Worm (Caenorhabditis elegans) whole organism, young adult: ENCODE measurements around the gene C03B8.3.

Source experiments
- B0035.1 ChIP-seq: sonication (generic microtip); optimal IDR thresholded peaks from 2 replicates; lab custom pipeline; 2016; ENCODE audit warnings: missing genetic modification characterization, mild to moderate bottlenecking, missing compliant biosample characterization, missing genotype, missing genetic modification reagents
- C06A6.2 ChIP-seq: fragments of 200-800 bp; sonication (Bioruptor generic); conservative IDR thresholded peaks from 2 replicates; pipeline ENCODE4 v1.3.6; 2022; ENCODE audit warnings: missing genetic modification characterization, missing compliant biosample characterization
- F10E7.11 ChIP-seq: sonication (generic microtip); optimal IDR thresholded peaks from 2 replicates; lab custom pipeline; 2017; ENCODE audit warnings: mild to moderate bottlenecking, missing genetic modification characterization, moderate library complexity, missing compliant biosample characterization
- F39B2.1 ChIP-seq: fragments of 200-800 bp; sonication (Bioruptor generic); IDR thresholded peaks from 2 replicates; pipeline ENCODE4 v1.3.6; 2022; ENCODE audit warnings: missing genetic modification reagents, missing genetic modification characterization, missing compliant biosample characterization
- ZK185.1 ChIP-seq: sonication (generic microtip); optimal IDR thresholded peaks from 2 replicates; lab custom pipeline; 2016; ENCODE audit warnings: mild to moderate bottlenecking, missing genetic modification characterization, missing compliant biosample characterization; ENCODE audit not compliant: poor library complexity, severe bottlenecking
- aptf-2 ChIP-seq: fragments of 200-800 bp; sonication (Bioruptor generic); conservative IDR thresholded peaks from 2 replicates; pipeline ENCODE4 v1.3.6; 2022; ENCODE audit warnings: missing genetic modification reagents, missing genetic modification characterization, missing compliant biosample characterization
- attf-5 ChIP-seq: fragments of 200-800 bp; sonication (Bioruptor generic); optimal IDR thresholded peaks from 2 replicates; lab custom pipeline; 2018; ENCODE audit warnings: mild to moderate bottlenecking, missing genetic modification characterization, missing compliant biosample characterization
- attf-6 ChIP-seq: fragments of 200-800 bp; sonication (Bioruptor generic); IDR thresholded peaks from 2 replicates; pipeline ENCODE4 v1.3.6; 2022; ENCODE audit warnings: missing genetic modification reagents, missing genetic modification characterization, missing compliant biosample characterization
- bed-2 ChIP-seq: fragments of 200-800 bp; sonication (Bioruptor generic); IDR thresholded peaks from 2 replicates; pipeline ENCODE4 v1.3.6; 2022; ENCODE audit warnings: missing genetic modification reagents, missing genetic modification characterization, missing compliant biosample characterization
- ccch-3 ChIP-seq: fragments of 200-800 bp; sonication (Bioruptor generic); optimal IDR thresholded peaks from 2 replicates; lab custom pipeline; 2018; ENCODE audit warnings: mild to moderate bottlenecking, missing genetic modification characterization, missing compliant biosample characterization
- cebp-2 ChIP-seq: fragments of 200-800 bp; sonication (Bioruptor generic); IDR thresholded peaks from 2 replicates; pipeline ENCODE4 v1.3.6; 2022; ENCODE audit warnings: missing genetic modification characterization, missing compliant biosample characterization
- ceh-100 ChIP-seq: fragments of 200-800 bp; sonication (Bioruptor generic); IDR thresholded peaks from 2 replicates; pipeline ENCODE4 v1.3.6; 2022; ENCODE audit warnings: missing genetic modification reagents, missing genetic modification characterization, missing compliant biosample characterization
- ceh-27 ChIP-seq: fragments of 200-800 bp; sonication (Bioruptor generic); optimal IDR thresholded peaks from 2 replicates; lab custom pipeline; 2018; ENCODE audit warnings: mild to moderate bottlenecking, missing genetic modification characterization, moderate library complexity, missing compliant biosample characterization
- chd-7 ChIP-seq: sonication (generic microtip); optimal IDR thresholded peaks from 2 replicates; lab custom pipeline; 2016; ENCODE audit warnings: mild to moderate bottlenecking, missing genetic modification characterization, moderate library complexity, missing compliant biosample characterization
- die-1 ChIP-seq: sonication (generic microtip); optimal IDR thresholded peaks from 2 replicates; lab custom pipeline; 2016; ENCODE audit warnings: missing genotype, mild to moderate bottlenecking, missing genetic modification characterization, missing compliant biosample characterization
- efl-1 ChIP-seq: fragments of 150-350 bp; optimal IDR thresholded peaks from 2 replicates; lab custom pipeline; 2014; ENCODE audit warnings: missing biosample characterization, missing genetic modification reagents, missing genetic modification characterization
- egl-44 ChIP-seq: fragments of 200-800 bp; sonication (Bioruptor generic); IDR thresholded peaks from 2 replicates; pipeline ENCODE4 v1.3.6; 2022; ENCODE audit warnings: missing genetic modification reagents, missing genetic modification characterization, missing compliant biosample characterization
- egrh-3 ChIP-seq: fragments of 200-800 bp; sonication (Bioruptor generic); IDR thresholded peaks from 2 replicates; pipeline ENCODE4 v1.3.6; 2022; ENCODE audit warnings: missing genetic modification reagents, missing genetic modification characterization, missing compliant biosample characterization
- hsf-1 ChIP-seq: fragments of 200-800 bp; sonication (Bioruptor generic); IDR thresholded peaks from 2 replicates; pipeline ENCODE4 v1.3.6; 2022; ENCODE audit warnings: missing genetic modification reagents, missing genetic modification characterization, missing compliant biosample characterization
- lag-1 ChIP-seq: fragments of 200-800 bp; sonication (Bioruptor generic); IDR thresholded peaks from 2 replicates; pipeline ENCODE4 v1.3.6; 2022; ENCODE audit warnings: missing genetic modification reagents, missing genetic modification characterization, missing compliant biosample characterization
- let-607 ChIP-seq, 2 experiments: fragments of 200-800 bp in 1 of 2; sonication (Bioruptor generic) in 1 of 2; sonication (generic microtip) in 1 of 2; optimal IDR thresholded peaks; 2 replicates each; lab custom pipeline; 2016 to 2018; ENCODE audit warnings: mild to moderate bottlenecking in 2 of 2, missing compliant biosample characterization in 2 of 2, missing genetic modification characterization in 2 of 2, moderate library complexity in 2 of 2, missing genotype in 1 of 2
- madf-8 ChIP-seq: fragments of 200-800 bp; sonication (Bioruptor generic); conservative IDR thresholded peaks from 2 replicates; pipeline ENCODE4 v1.3.6; 2022; ENCODE audit warnings: missing genetic modification reagents, missing genetic modification characterization, missing compliant biosample characterization
- mes-4 ChIP-seq: sonication (generic microtip); optimal IDR thresholded peaks from 2 replicates; lab custom pipeline; 2016; ENCODE audit warnings: missing genotype, missing genetic modification characterization, missing compliant biosample characterization
- nfya-1 ChIP-seq: sonication (generic microtip); optimal IDR thresholded peaks from 2 replicates; lab custom pipeline; 2017; ENCODE audit warnings: antibody characterized with exemption, missing compliant biosample characterization, missing genetic modification characterization, borderline replicate concordance; ENCODE audit not compliant: insufficient read depth
- nfya-2 ChIP-seq: fragments of 200-800 bp; sonication (Bioruptor generic); IDR thresholded peaks from 2 replicates; pipeline ENCODE4 v1.3.6; 2022; ENCODE audit warnings: missing genetic modification reagents, missing genetic modification characterization, missing compliant biosample characterization
- nhr-120 ChIP-seq: fragments of 200-800 bp; sonication (Bioruptor generic); IDR thresholded peaks from 2 replicates; pipeline ENCODE4 v1.3.6; 2022; ENCODE audit warnings: missing genetic modification characterization, missing compliant biosample characterization
- nhr-80 ChIP-seq: sonication (generic microtip); optimal IDR thresholded peaks from 2 replicates; lab custom pipeline; 2016; ENCODE audit warnings: missing genetic modification characterization, missing compliant biosample characterization
- nhr-90 ChIP-seq: sonication (generic microtip); optimal IDR thresholded peaks from 2 replicates; lab custom pipeline; 2016; ENCODE audit warnings: missing genotype, mild to moderate bottlenecking, missing genetic modification characterization, missing compliant biosample characterization
- rec-8 ChIP-seq, 2 experiments: sonication (generic microtip); optimal IDR thresholded peaks; 2 replicates each; lab custom pipeline; 2016; ENCODE audit warnings: mild to moderate bottlenecking in 2 of 2, missing genetic modification characterization in 2 of 2, missing genetic modification reagents in 2 of 2, missing genotype in 2 of 2, missing biosample characterization in 1 of 2, missing compliant biosample characterization in 1 of 2, moderate library complexity in 1 of 2
- rpc-1 ChIP-seq, 2 experiments: fragments of 150-350 bp in 1 of 2; sonication (generic microtip) in 1 of 2; optimal IDR thresholded peaks; 2 replicates each; lab custom pipeline; 2014 to 2018; ENCODE audit warnings: missing biosample characterization in 1 of 2, missing genetic modification characterization in 1 of 2, missing genetic modification reagents in 1 of 2, missing genotype in 1 of 2
- sdz-38 ChIP-seq: sonication (generic microtip); optimal IDR thresholded peaks from 2 replicates; lab custom pipeline; 2016; ENCODE audit warnings: missing genotype, missing genetic modification characterization, missing compliant biosample characterization
- snpc-1.1 ChIP-seq: sonication (generic microtip); optimal IDR thresholded peaks from 2 replicates; lab custom pipeline; 2017; ENCODE audit warnings: missing genetic modification characterization, mild to moderate bottlenecking, missing compliant biosample characterization, antibody characterized with exemption, moderate library complexity, missing genotype, missing genetic modification reagents; ENCODE audit not compliant: insufficient read depth
- snpc-3.4 ChIP-seq: sonication (generic microtip); optimal IDR thresholded peaks from 2 replicates; lab custom pipeline; 2017; ENCODE audit warnings: missing genetic modification characterization, mild to moderate bottlenecking, missing compliant biosample characterization, antibody characterized with exemption, moderate library complexity, missing genotype, missing genetic modification reagents
- snpc-4 ChIP-seq, 5 experiments: fragments of 150-350 bp in 1 of 5; sonication (generic microtip) in 4 of 5; optimal IDR thresholded peaks; 2 replicates each; lab custom pipeline; 2014 to 2018; ENCODE audit warnings: missing genetic modification characterization in 5 of 5, missing biosample characterization in 3 of 5, antibody characterized with exemption in 2 of 5, mild to moderate bottlenecking in 2 of 5, missing compliant biosample characterization in 2 of 5, missing genotype in 2 of 5, moderate library complexity in 2 of 5, missing genetic modification reagents in 1 of 5
- somi-1 ChIP-seq: fragments of 200-800 bp; sonication (Bioruptor generic); optimal IDR thresholded peaks from 2 replicates; lab custom pipeline; 2018; ENCODE audit warnings: mild to moderate bottlenecking, missing genetic modification characterization, missing compliant biosample characterization
- tbp1 ChIP-seq: fragments of 200-800 bp; sonication (Bioruptor generic); optimal IDR thresholded peaks from 2 replicates; lab custom pipeline; 2018; ENCODE audit warnings: mild to moderate bottlenecking, missing genetic modification characterization, missing compliant biosample characterization
- tlf-1 ChIP-seq: fragments of 200-800 bp; sonication (Bioruptor generic); optimal IDR thresholded peaks from 2 replicates; lab custom pipeline; 2018; ENCODE audit warnings: mild to moderate bottlenecking, missing genetic modification characterization, missing compliant biosample characterization
- zim-3 ChIP-seq: sonication (generic microtip); optimal IDR thresholded peaks from 2 replicates; lab custom pipeline; 2017; ENCODE audit warnings: mild to moderate bottlenecking, missing genetic modification characterization, moderate library complexity, missing compliant biosample characterization
- ztf-26 ChIP-seq: sonication (generic microtip); optimal IDR thresholded peaks from 2 replicates; lab custom pipeline; 2017; ENCODE audit warnings: missing genetic modification characterization, missing compliant biosample characterization
- ztf-3 ChIP-seq: fragments of 200-800 bp; sonication (Bioruptor generic); optimal IDR thresholded peaks from 2 replicates; lab custom pipeline; 2018; ENCODE audit warnings: mild to moderate bottlenecking, missing genetic modification characterization, missing compliant biosample characterization
- ztf-6 ChIP-seq: fragments of 200-800 bp; sonication (Bioruptor generic); IDR thresholded peaks from 2 replicates; pipeline ENCODE4 v1.3.6; 2022; ENCODE audit warnings: missing genetic modification reagents, missing genetic modification characterization, missing compliant biosample characterization

The C03B8.3 gene

ce11 chrIII:7710943-7711342 lies 1.2 kb upstream of the C03B8.3 start (continued):
- TF ChIP-seq cebp-2 (GFP tag; lab: Robert Waterston, UW), result no peak
- no peak for TF ChIP-seq nfya-2
- no peak for TF ChIP-seq B0035.1 (tag; lab: Kevin White, UChicago)
- no peak for TF ChIP-seq tlf-1 (GFP tag; lab: Kevin White, UChicago)
- TF ChIP-seq die-1 (tag; lab: Kevin White, UChicago), result no peak
- TF ChIP-seq hsf-1, result no peak
- TF ChIP-seq tbp1, result no peak
- TF ChIP-seq zim-3 (tag; lab: Kevin White, UChicago), result no peak
- TF ChIP-seq madf-8 (GFP tag; lab: Robert Waterston, UW), result no peak
- TF ChIP-seq bed-2 (GFP tag; lab: Robert Waterston, UW), result no peak
- TF ChIP-seq chd-7 (tag; lab: Kevin White, UChicago), result no peak
- TF ChIP-seq snpc-4 (GFP tag; optimal IDR thresholded peaks at IDR 0.05; lab: Kevin White, UChicago), result no peak
- no peak for TF ChIP-seq snpc-4 (tag; optimal IDR thresholded peaks at IDR 0.05; lab: Kevin White, UChicago)
- peak; percentile 78 for TF ChIP-seq ceh-27
- TF ChIP-seq let-607 (tag; optimal IDR thresholded peaks at IDR 0.05; lab: Kevin White, UChicago), result no peak
- no peak for TF ChIP-seq rpc-1 (optimal IDR thresholded peaks at IDR 0.05; lab: Kevin White, UChicago)
- TF ChIP-seq rpc-1 (tag; optimal IDR thresholded peaks at IDR 0.05; lab: Kevin White, UChicago), result no peak
- peak; percentile 30 for TF ChIP-seq efl-1 (GFP tag; lab: Kevin White, UChicago)
- peak; percentile 73 for TF ChIP-seq attf-5
- TF ChIP-seq ztf-26 (tag; lab: Kevin White, UChicago), result no peak
- TF ChIP-seq nhr-90, result no peak
- TF ChIP-seq aptf-2 (GFP tag; lab: Robert Waterston, UW), result no peak
- TF ChIP-seq ZK185.1 (tag; lab: Kevin White, UChicago), result no peak
- TF ChIP-seq egl-44 (GFP tag; lab: Robert Waterston, UW), result no peak
- TF ChIP-seq ztf-6 (GFP tag; lab: Robert Waterston, UW), result no peak
- TF ChIP-seq mes-4, result no peak
- no peak for TF ChIP-seq somi-1 (GFP tag; lab: Kevin White, UChicago)
- no peak for TF ChIP-seq ztf-3 (GFP tag; lab: Kevin White, UChicago)
- TF ChIP-seq F10E7.11 (tag; lab: Kevin White, UChicago), result no peak
- no peak for TF ChIP-seq sdz-38 (tag; lab: Kevin White, UChicago)
- TF ChIP-seq snpc-3.4 (tag; lab: Kevin White, UChicago), result no peak
- TF ChIP-seq ceh-100 (GFP tag; lab: Robert Waterston, UW), result no peak
- TF ChIP-seq lag-1 (GFP tag; lab: Robert Waterston, UW), result no peak
- TF ChIP-seq nhr-80 (tag; lab: Kevin White, UChicago), result peak; percentile 39
- no peak for TF ChIP-seq F39B2.1 (GFP tag; lab: Robert Waterston, UW)
- no peak for TF ChIP-seq nfya-1 (tag; lab: Kevin White, UChicago)
- no peak for TF ChIP-seq snpc-1.1 (tag; lab: Kevin White, UChicago)
- TF ChIP-seq attf-6 (GFP tag; lab: Robert Waterston, UW), result no peak
- no peak for TF ChIP-seq rec-8 (tag; optimal IDR thresholded peaks at IDR 0.05; lab: Kevin White, UChicago)
- TF ChIP-seq egrh-3 (GFP tag; lab: Robert Waterston, UW), result no peak
- no peak for TF ChIP-seq nhr-120 (GFP tag; lab: Robert Waterston, UW)
- no peak for TF ChIP-seq C06A6.2 (GFP tag; lab: Robert Waterston, UW)
- TF ChIP-seq ccch-3 (GFP tag; lab: Kevin White, UChicago), result no peak
- TF ChIP-seq, all 124 proteins: peak for 16
